Fruit fly (Drosophila melanogaster) ovary, adult (tissue): ENCODE data around the gene CG42713.

ENCODE experiments used
- CG17801 ChIP-seq: fragments of 200-800 bp; optimal IDR thresholded peaks from 2 replicates; lab custom pipeline; 2019; ENCODE audit warnings: missing biosample characterization, mild to moderate bottlenecking, missing genetic modification characterization, moderate library complexity; ENCODE audit not compliant: partially characterized antibody

Gene CG42713

DNA sequence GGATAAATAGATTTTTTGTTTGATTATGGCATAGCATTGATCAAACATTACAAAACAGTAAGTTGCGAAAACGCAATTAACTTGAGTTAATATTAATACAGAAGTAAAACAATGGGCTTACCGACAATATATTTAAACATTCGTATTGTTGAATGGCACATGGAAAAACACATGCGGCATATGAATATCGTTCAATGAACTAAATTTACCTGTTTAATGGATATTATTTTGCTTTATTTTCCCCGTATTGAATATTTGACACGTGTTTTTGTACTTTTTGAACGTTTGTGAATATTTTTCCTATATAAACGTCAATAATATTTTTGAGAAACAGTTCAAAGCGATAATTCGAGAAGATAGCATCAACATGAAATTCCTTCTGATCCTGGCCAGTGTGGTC is at the start of gene CG42713:
Gene CG42713 (plus strand): TSS at position 301 of the 400 bp plus-strand sequence.
- no peak for TF ChIP-seq CG17801 (GFP tag; lab: Kevin White, UChicago)

dm6 chr2L:8841490-8842261 is 49.6 kb upstream of the CG42713 start:
- no peak for TF ChIP-seq CG17801 (GFP tag; lab: Kevin White, UChicago)

dm6 chr2L:8842262-8842561 is 49.0 kb upstream of the CG42713 start:
- TF ChIP-seq CG17801 (GFP tag; lab: Kevin White, UChicago), result no peak

DNA sequence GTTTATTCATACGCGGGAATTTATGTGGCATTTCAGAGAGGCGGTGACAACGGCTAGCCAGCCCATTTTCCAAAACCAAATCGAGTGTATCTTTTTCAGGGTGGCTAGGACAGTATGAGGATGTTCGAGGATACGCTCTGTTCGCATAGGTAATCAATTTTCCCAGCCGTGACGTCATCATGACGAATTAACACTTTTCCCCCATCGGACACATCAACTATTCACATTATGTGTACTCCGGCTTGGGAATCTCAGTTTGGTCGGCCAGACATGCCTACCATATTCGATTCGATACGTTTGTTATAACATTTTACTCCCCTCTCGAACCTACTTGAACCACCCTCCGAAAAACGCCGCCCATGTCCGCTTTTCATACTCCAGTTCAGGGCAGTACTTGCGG is 47.6 kb upstream of the CG42713 start:
- TF ChIP-seq CG17801 (GFP tag; lab: Kevin White, UChicago), result no peak

DNA sequence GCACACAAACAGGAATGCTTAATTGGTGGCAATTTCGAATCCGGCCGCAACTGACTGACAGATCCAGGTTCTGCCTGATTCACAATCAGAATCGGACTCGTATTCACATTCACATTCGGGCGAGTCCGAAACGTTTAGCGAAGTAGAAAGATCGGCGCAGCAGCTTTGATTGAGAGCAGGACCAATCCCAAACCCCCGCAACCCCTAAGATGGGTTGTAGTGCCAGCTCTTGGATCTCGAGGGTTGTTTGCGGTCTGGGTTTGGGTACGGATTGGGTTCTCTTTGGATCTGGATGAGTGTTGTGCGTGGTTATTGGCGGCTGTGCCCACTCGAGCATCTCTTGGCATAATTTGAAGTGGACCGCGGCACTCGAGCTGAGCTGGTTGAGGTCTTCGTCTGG is 46.5 kb upstream of the CG42713 start:
- no peak for TF ChIP-seq CG17801 (GFP tag; lab: Kevin White, UChicago)

DNA sequence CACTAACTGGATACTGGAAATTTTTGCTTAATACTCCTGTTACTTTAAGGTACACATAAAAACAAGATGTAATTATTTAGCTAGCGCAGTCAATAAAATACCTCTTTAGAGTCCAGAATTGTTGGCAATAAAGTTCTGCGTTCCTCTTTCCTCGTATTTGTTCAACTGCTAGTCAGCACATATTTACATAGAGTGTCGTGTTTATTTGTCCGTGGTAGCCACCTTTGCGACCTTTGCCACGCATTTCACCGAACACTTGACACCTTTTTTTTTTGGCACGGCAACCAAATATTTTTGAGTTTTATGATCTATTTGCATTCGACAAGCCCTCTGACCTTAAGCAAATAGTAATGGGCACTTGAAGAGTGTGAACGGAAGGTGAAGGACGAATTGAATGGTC is 45.3 kb upstream of the CG42713 start:
- no peak for TF ChIP-seq CG17801 (GFP tag; lab: Kevin White, UChicago)

- no peak for TF ChIP-seq CG17801 (GFP tag; lab: Kevin White, UChicago)
Measured at dm6 chr2L:8846726-8847554, 44.3 kb upstream of the CG42713 start.

- no peak for TF ChIP-seq CG17801 (GFP tag; lab: Kevin White, UChicago)
Measured at dm6 chr2L:8849170-8849569, 42.1 kb upstream of the CG42713 start.

DNA sequence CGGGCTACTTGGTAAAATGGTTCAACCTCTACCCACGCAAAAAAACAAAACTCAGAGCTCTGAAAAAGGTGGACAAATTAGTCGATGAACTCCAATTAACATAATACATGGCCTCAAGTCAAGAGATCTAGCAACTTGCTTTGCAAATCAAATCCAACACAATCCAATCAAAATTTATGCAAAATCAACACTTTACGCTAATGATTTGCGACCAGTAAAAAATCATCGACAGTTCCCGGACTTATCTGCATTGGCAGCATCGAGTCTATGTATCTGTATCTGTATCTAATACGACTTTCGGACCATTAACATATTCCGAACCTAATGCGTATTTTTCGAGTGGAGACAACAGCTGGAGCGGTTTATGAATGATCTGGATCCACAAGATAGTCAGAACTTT is 40.2 kb upstream of the CG42713 start:
- no peak for TF ChIP-seq CG17801 (GFP tag; lab: Kevin White, UChicago)

DNA sequence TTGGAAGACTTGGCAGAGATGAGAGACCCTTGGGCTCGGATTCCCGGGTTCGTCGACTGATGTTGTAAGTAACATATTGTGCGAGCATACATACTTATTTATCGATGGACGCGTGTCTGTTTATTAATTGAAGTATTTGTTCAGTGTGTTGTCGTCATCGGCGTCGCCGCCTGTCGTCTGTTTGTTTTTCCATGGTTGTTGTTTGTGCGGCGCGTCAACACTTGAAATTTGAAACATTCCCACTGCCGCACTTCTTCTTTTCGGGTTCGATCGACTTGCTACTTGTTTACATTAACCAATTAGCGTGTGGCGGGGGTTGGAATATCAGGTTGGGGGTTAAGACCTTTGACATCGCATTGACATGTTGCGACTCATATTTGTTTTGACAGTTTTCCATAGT is 39.0 kb upstream of the CG42713 start:
- TF ChIP-seq CG17801 (GFP tag; lab: Kevin White, UChicago), result no peak

dm6 chr2L:8855482-8855881 is 35.8 kb upstream of the CG42713 start:
- no peak for TF ChIP-seq CG17801 (GFP tag; lab: Kevin White, UChicago)

- no peak for TF ChIP-seq CG17801 (GFP tag; lab: Kevin White, UChicago)
Measured at dm6 chr2L:8857752-8858151, 33.5 kb upstream of the CG42713 start.

- no peak for TF ChIP-seq CG17801 (GFP tag; lab: Kevin White, UChicago)
Measured at dm6 chr2L:8859839-8860238, 31.4 kb upstream of the CG42713 start.

DNA sequence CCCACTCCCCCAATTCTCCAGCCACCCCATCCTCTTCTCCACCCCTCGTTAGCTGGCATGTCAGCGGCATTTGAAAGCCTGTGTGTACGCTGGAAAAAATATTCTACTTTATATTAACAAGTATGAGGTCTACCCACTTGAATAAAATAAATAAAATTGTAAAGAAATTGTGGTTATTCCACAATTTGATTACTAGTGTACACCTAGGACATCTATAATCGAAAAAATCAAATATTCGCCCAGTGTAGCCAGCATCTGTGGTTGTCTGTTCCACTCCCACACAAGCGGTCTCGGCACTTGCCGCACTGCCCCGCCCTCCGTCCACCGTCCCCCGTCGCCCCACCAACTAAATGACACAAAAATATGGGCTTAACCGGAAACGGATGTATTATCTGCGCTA is 30.5 kb upstream of the CG42713 start:
- no peak for TF ChIP-seq CG17801 (GFP tag; lab: Kevin White, UChicago)

DNA sequence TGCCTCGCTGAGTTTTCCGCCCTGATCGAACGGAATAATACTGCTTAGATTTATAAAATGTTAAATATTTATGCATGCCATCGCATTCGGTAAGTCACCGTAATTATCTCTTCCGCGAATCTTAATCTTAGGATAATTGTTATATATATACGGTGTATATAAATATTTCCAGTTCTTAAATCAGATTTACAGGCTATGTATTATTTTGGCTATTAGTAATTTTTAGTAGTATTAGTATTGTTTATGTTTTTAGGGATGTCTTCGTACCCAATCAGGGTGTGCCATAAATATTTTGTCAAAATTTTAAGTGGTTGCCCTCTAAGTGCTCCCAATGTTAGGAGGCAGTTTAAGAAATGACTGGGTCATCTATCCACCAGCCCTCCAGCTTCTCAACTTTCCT is 28.8 kb upstream of the CG42713 start, which contains the start of gene CG32986:
Gene CG32986 (plus strand): TSS at position 301 of the 400 bp plus-strand sequence.
- no peak for TF ChIP-seq CG17801 (GFP tag; lab: Kevin White, UChicago)

DNA sequence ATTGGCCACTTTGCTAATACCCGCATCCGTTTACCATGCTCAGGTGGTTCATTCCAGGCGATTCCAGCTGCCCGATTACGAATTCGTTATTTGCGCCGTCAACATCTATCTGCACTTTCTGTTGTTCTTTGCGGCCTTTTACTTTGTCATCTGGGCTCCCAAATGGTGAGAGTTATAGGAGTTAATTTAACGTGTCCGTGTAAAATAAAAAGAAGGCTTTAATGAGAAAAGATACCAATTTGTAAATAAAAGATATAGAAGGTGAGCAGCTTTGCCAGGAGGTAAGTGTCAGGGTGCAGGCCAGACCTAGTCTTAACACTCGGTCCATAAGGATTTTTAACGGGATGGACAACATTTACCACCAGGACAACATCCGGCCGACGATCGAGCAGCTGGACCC is 27.7 kb upstream of the CG42713 start, which contains the start of gene CG32987:
Gene CG32987 (plus strand): TSS at position 301 of the 400 bp plus-strand sequence.
- no peak for TF ChIP-seq CG17801 (GFP tag; lab: Kevin White, UChicago)
